Worm (Caenorhabditis elegans) whole organism, late embryonic: ENCODE results near the gene F09C6.12.

Experiments used
- C08G9.2 ChIP-seq: sonication (generic microtip); optimal IDR thresholded peaks from 2 replicates; lab custom pipeline; 2016; ENCODE audit warnings: mild to moderate bottlenecking, missing genetic modification characterization, moderate library complexity, missing compliant biosample characterization
- ama-1 ChIP-seq: fragments of 150-350 bp; optimal IDR thresholded peaks from 2 replicates; lab custom pipeline; 2014
- ceh-9 ChIP-seq: sonication (generic microtip); optimal IDR thresholded peaks from 2 replicates; lab custom pipeline; 2016; ENCODE audit warnings: mild to moderate bottlenecking, missing genetic modification characterization, inconsistent platforms, missing compliant biosample characterization
- fkh-10 ChIP-seq: fragments of 150-350 bp; optimal IDR thresholded peaks from 2 replicates; lab custom pipeline; 2014; ENCODE audit warnings: missing biosample characterization, missing genetic modification reagents, missing genetic modification characterization
- hlh-8 ChIP-seq: sonication (generic microtip); optimal IDR thresholded peaks from 2 replicates; lab custom pipeline; 2016; ENCODE audit warnings: missing genotype, missing genetic modification characterization, missing compliant biosample characterization
- madf-2 ChIP-seq: sonication (generic microtip); optimal IDR thresholded peaks from 2 replicates; lab custom pipeline; 2017; ENCODE audit warnings: missing genetic modification characterization, missing compliant biosample characterization
- nfya-1 ChIP-seq: sonication (generic microtip); optimal IDR thresholded peaks from 2 replicates; lab custom pipeline; 2017; ENCODE audit warnings: missing genetic modification characterization, mild to moderate bottlenecking, missing compliant biosample characterization, antibody characterized with exemption, moderate library complexity
- nhr-11 ChIP-seq: fragments of 150-350 bp; optimal IDR thresholded peaks from 2 replicates; lab custom pipeline; 2014; ENCODE audit warnings: missing biosample characterization, missing genetic modification characterization
- pha-2 ChIP-seq: sonication (generic microtip); optimal IDR thresholded peaks from 2 replicates; lab custom pipeline; 2017; ENCODE audit warnings: mild to moderate bottlenecking, missing genetic modification characterization, missing compliant biosample characterization
- pha-4 ChIP-seq: fragments of 150-350 bp; optimal IDR thresholded peaks from 2 replicates; lab custom pipeline; 2018; ENCODE audit warnings: missing biosample characterization, missing genetic modification reagents, missing genetic modification characterization
- sox-2 ChIP-seq: fragments of 200-800 bp; sonication (Bioruptor generic); IDR thresholded peaks from 2 replicates; pipeline ENCODE4 v1.3.6; 2022; ENCODE audit warnings: missing genetic modification reagents, missing genetic modification characterization, missing compliant biosample characterization
- unc-42 ChIP-seq: sonication (generic microtip); optimal IDR thresholded peaks from 2 replicates; lab custom pipeline; 2016; ENCODE audit warnings: missing genotype, missing genetic modification characterization, missing compliant biosample characterization

ce11 chrV:16899355-16899754 is 16.7 kb downstream of the F09C6.12 start, which contains the start of gene fbxa-45:
- TF ChIP-seq unc-42: no peak
- TF ChIP-seq madf-2 (tag; lab: Kevin White, UChicago): no peak
- TF ChIP-seq ceh-9 (tag; lab: Kevin White, UChicago): no peak
- TF ChIP-seq sox-2 (GFP tag; lab: Robert Waterston, UW): no peak
- no peak for TF ChIP-seq nhr-11 (tag; lab: Kevin White, UChicago)
- TF ChIP-seq hlh-8: no peak
- TF ChIP-seq nfya-1 (tag; lab: Kevin White, UChicago): no peak
- TF ChIP-seq pha-4: no peak
- TF ChIP-seq C08G9.2: no peak
- TF ChIP-seq fkh-10 (GFP tag; lab: Kevin White, UChicago): no peak
- no peak for TF ChIP-seq pha-2 (tag; lab: Kevin White, UChicago)
- TF ChIP-seq ama-1 (lab: Kevin White, UChicago): no peak
